Fruit fly (Drosophila melanogaster): Measurements from ENCODE around the gene CG31121.

Gene CG31121

dm6 chr3R:24841635-24842034, 52.8 kb downstream of the CG31121 start, which contains the start of gene Esp:
Gene Esp (plus strand): TSS chr3R:24841935.
- TF ChIP-seq cic (GFP tag; optimal IDR thresholded peaks at IDR 0.05) (no peak), CG7045 (GFP tag; optimal IDR thresholded peaks at IDR 0.05) (no peak), toe (GFP tag; optimal IDR thresholded peaks at IDR 0.05) (no peak), CG1620 (GFP tag; optimal IDR thresholded peaks at IDR 0.05) (no peak), CG5204 (GFP tag; optimal IDR thresholded peaks at IDR 0.05) (no peak), Clk (GFP tag; optimal IDR thresholded peaks at IDR 0.05) (no peak), CG12768 (GFP tag; optimal IDR thresholded peaks at IDR 0.05) (no peak), CG11617 (GFP tag; optimal IDR thresholded peaks at IDR 0.05) (no peak), pad (GFP tag; optimal IDR thresholded peaks at IDR 0.05) (no peak), bab1 (GFP tag; optimal IDR thresholded peaks at IDR 0.05) (no peak), Hr96 (GFP tag; optimal IDR thresholded peaks at IDR 0.05) (no peak), ovo (GFP tag; optimal IDR thresholded peaks at IDR 0.05) (no peak), Crg-1 (GFP tag; optimal IDR thresholded peaks at IDR 0.05) (no peak)

dm6 chr3R:24841063-24841462, 53.3 kb downstream of the CG31121 start, which contains the start of gene CG33658:
Gene CG33658 (minus strand): TSS chr3R:24841163.
- TF ChIP-seq CG11617 (GFP tag; optimal IDR thresholded peaks at IDR 0.05) (no peak), Hr96 (GFP tag; optimal IDR thresholded peaks at IDR 0.05) (no peak), CG12768 (GFP tag; optimal IDR thresholded peaks at IDR 0.05) (no peak), CG33017 (tag; optimal IDR thresholded peaks at IDR 0.05) (no peak), CG5204 (GFP tag; optimal IDR thresholded peaks at IDR 0.05) (no peak)

dm6 chr3R:24833652-24834051, 60.8 kb downstream of the CG31121 start, which contains the start of gene sosie:
Gene sosie (plus strand): TSS chr3R:24833952.
- no peak for TF ChIP-seq ovo (GFP tag; optimal IDR thresholded peaks at IDR 0.05)
- TF ChIP-seq CG5204 (GFP tag; optimal IDR thresholded peaks at IDR 0.05), result no peak
- TF ChIP-seq Crg-1 (GFP tag; optimal IDR thresholded peaks at IDR 0.05), result no peak
- TF ChIP-seq tj (GFP tag; optimal IDR thresholded peaks at IDR 0.05), result no peak
- TF ChIP-seq CG33017 (tag; optimal IDR thresholded peaks at IDR 0.05), result no peak
- TF ChIP-seq Clk (GFP tag; optimal IDR thresholded peaks at IDR 0.05), result no peak
- no peak for TF ChIP-seq CG7101 (tag; optimal IDR thresholded peaks at IDR 0.05)
- no peak for TF ChIP-seq cic (GFP tag; optimal IDR thresholded peaks at IDR 0.05)
- TF ChIP-seq Hr96 (GFP tag; optimal IDR thresholded peaks at IDR 0.05), result no peak
- no peak for TF ChIP-seq cnc (optimal IDR thresholded peaks at IDR 0.05)
- TF ChIP-seq CG11617 (GFP tag; optimal IDR thresholded peaks at IDR 0.05), result no peak
- no peak for TF ChIP-seq kay (GFP tag; ENCODE audit: borderline replicate concordance)
- no peak for TF ChIP-seq CG12768 (GFP tag; optimal IDR thresholded peaks at IDR 0.05)
- no peak for TF ChIP-seq pad (GFP tag; optimal IDR thresholded peaks at IDR 0.05)
- no peak for TF ChIP-seq CG1620 (GFP tag; optimal IDR thresholded peaks at IDR 0.05)
- TF ChIP-seq CG14711 (tag; optimal IDR thresholded peaks at IDR 0.05), result no peak
- TF ChIP-seq bab1 (GFP tag; optimal IDR thresholded peaks at IDR 0.05), result no peak
- TF ChIP-seq CG7045 (GFP tag; optimal IDR thresholded peaks at IDR 0.05), result no peak
- no peak for TF ChIP-seq toe (GFP tag; optimal IDR thresholded peaks at IDR 0.05)
